Worm (Caenorhabditis elegans) whole organism, young adult: ENCODE results near the gene srw-54.

ENCODE experiments used
- dpl-1 ChIP-seq: fragments of 150-350 bp; optimal IDR thresholded peaks from 2 replicates; lab custom pipeline; 2014; ENCODE audit warnings: missing biosample characterization, missing genetic modification reagents, missing genetic modification characterization
- egrh-3 ChIP-seq: fragments of 200-800 bp; sonication (Bioruptor generic); IDR thresholded peaks from 2 replicates; pipeline ENCODE4 v1.3.6; 2022; ENCODE audit warnings: missing genetic modification reagents, missing genetic modification characterization, missing compliant biosample characterization
- hlh-12 ChIP-seq: sonication (generic microtip); optimal IDR thresholded peaks from 2 replicates; lab custom pipeline; 2016; ENCODE audit warnings: missing genetic modification characterization, missing compliant biosample characterization
- lin-54 ChIP-seq: fragments of 200-800 bp; sonication (Bioruptor generic); optimal IDR thresholded peaks from 2 replicates; lab custom pipeline; 2018; ENCODE audit warnings: mild to moderate bottlenecking, missing genetic modification characterization, missing compliant biosample characterization
- rpc-1 ChIP-seq, 2 experiments: fragments of 150-350 bp in 1 of 2; sonication (generic microtip) in 1 of 2; optimal IDR thresholded peaks; 2 replicates each; lab custom pipeline; 2014 to 2018; ENCODE audit warnings: missing biosample characterization in 1 of 2, missing genetic modification characterization in 1 of 2, missing genetic modification reagents in 1 of 2, missing genotype in 1 of 2
- snpc-1.3 ChIP-seq: sonication (generic microtip); optimal IDR thresholded peaks from 2 replicates; lab custom pipeline; 2017; ENCODE audit warnings: missing genetic modification characterization, mild to moderate bottlenecking, missing compliant biosample characterization, antibody characterized with exemption, moderate library complexity, missing genotype, missing genetic modification reagents; ENCODE audit not compliant: insufficient read depth
- snpc-4 ChIP-seq, 5 experiments: fragments of 150-350 bp in 1 of 5; sonication (generic microtip) in 4 of 5; optimal IDR thresholded peaks; 2 replicates each; lab custom pipeline; 2014 to 2018; ENCODE audit warnings: missing genetic modification characterization in 5 of 5, missing biosample characterization in 3 of 5, antibody characterized with exemption in 2 of 5, mild to moderate bottlenecking in 2 of 5, missing compliant biosample characterization in 2 of 5, missing genotype in 2 of 5, moderate library complexity in 2 of 5, missing genetic modification reagents in 1 of 5
- ztf-28 ChIP-seq: fragments of 200-800 bp; sonication (Bioruptor generic); IDR thresholded peaks from 2 replicates; pipeline ENCODE4 v1.3.6; 2022; ENCODE audit warnings: missing genetic modification reagents, missing genetic modification characterization, missing compliant biosample characterization
- ztf-3 ChIP-seq: fragments of 200-800 bp; sonication (Bioruptor generic); optimal IDR thresholded peaks from 2 replicates; lab custom pipeline; 2018; ENCODE audit warnings: mild to moderate bottlenecking, missing genetic modification characterization, missing compliant biosample characterization

DNA sequence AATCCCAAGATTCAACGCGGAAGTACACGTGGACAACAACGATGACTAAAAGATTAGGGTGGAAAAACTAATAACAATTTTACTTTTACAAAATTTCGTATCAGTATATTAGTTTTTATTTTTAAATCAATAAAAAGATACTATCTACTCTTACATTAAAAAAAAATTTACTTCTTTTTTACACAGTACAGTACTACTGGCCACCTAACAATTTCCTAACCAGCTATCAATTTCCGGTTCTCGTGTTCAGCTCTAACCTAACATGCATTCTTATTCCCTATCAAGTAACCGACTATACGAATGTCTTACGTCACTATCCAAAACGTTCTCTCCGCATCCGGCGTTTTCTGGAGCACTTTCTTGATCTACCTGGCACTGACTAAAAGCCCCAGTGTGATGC lies 18.5 kb downstream of the srw-54 start, which contains the start of gene srd-21:
- no peak for TF ChIP-seq egrh-3 (GFP tag; lab: Robert Waterston, UW)
- TF ChIP-seq ztf-3, result no peak
- TF ChIP-seq ztf-28, result no peak
- TF ChIP-seq hlh-12 (tag; lab: Kevin White, UChicago), result no peak
- TF ChIP-seq snpc-1.3, result no peak
- no peak for TF ChIP-seq snpc-4 (GFP tag; optimal IDR thresholded peaks at IDR 0.05; lab: Kevin White, UChicago)
- no peak for TF ChIP-seq snpc-4 (tag; optimal IDR thresholded peaks at IDR 0.05; lab: Kevin White, UChicago)
- no peak for TF ChIP-seq rpc-1 (optimal IDR thresholded peaks at IDR 0.05; lab: Kevin White, UChicago)
- no peak for TF ChIP-seq rpc-1 (tag; optimal IDR thresholded peaks at IDR 0.05; lab: Kevin White, UChicago)
- no peak for TF ChIP-seq dpl-1 (GFP tag; lab: Kevin White, UChicago)
- no peak for TF ChIP-seq lin-54 (GFP tag; lab: Kevin White, UChicago)
